Fruit fly (Drosophila melanogaster): ENCODE measurements around the gene ssp6.

The ssp6 gene

dm6 chr3L:6132009-6132408 is 55.5 kb downstream of the ssp6 start, which contains the start of gene Cpr65Au:
Gene Cpr65Au, minus strand, starts transcription at chr3L:6132109.
- TF ChIP-seq CG34367 (tag; optimal IDR thresholded peaks at IDR 0.05): no peak
- no peak for TF ChIP-seq Ets98B (GFP tag; IDR thresholded peaks at IDR 0.05)
- 0 out of 2 replicates have a peak, but pooled peaks have one; percentile 9 for TF ChIP-seq rn (GFP tag; IDR thresholded peaks at IDR 0.05)
- no peak for TF ChIP-seq D1 (tag; optimal IDR thresholded peaks at IDR 0.05)
- TF ChIP-seq fd96Ca (GFP tag; IDR thresholded peaks at IDR 0.05): no peak
